Worm (Caenorhabditis elegans) whole organism, early embryonic: ENCODE data around the gene T24B8.7.

ENCODE experiments used
- B0310.2 ChIP-seq: sonication (generic microtip); optimal IDR thresholded peaks from 2 replicates; lab custom pipeline; 2016; ENCODE audit warnings: mild to moderate bottlenecking, missing genetic modification characterization, missing compliant biosample characterization
- F13C5.2 ChIP-seq: sonication (generic microtip); optimal IDR thresholded peaks from 2 replicates; lab custom pipeline; 2017; ENCODE audit warnings: mild to moderate bottlenecking, missing genetic modification characterization, inconsistent platforms, missing compliant biosample characterization
- aly-1 ChIP-seq: sonication (generic microtip); optimal IDR thresholded peaks from 2 replicates; lab custom pipeline; 2016; ENCODE audit warnings: missing genetic modification characterization, missing compliant biosample characterization
- ama-1 ChIP-seq: fragments of 150-350 bp; optimal IDR thresholded peaks from 2 replicates; lab custom pipeline; 2014
- ceh-13 ChIP-seq: fragments of 200-800 bp; sonication (Bioruptor generic); optimal IDR thresholded peaks from 2 replicates; lab custom pipeline; 2018; ENCODE audit warnings: mild to moderate bottlenecking, missing genetic modification characterization, missing compliant biosample characterization
- ceh-36 ChIP-seq: sonication (generic microtip); optimal IDR thresholded peaks from 2 replicates; lab custom pipeline; 2016; ENCODE audit warnings: missing genetic modification characterization, inconsistent platforms, missing compliant biosample characterization
- flt-1 ChIP-seq: fragments of 200-800 bp; sonication (Bioruptor generic); IDR thresholded peaks from 2 replicates; pipeline ENCODE4 v1.3.6; 2022; ENCODE audit warnings: missing genetic modification characterization, missing compliant biosample characterization
- hmbx-1 ChIP-seq: sonication (generic microtip); optimal IDR thresholded peaks from 2 replicates; lab custom pipeline; 2016; ENCODE audit warnings: mild to moderate bottlenecking, missing genetic modification characterization, missing compliant biosample characterization
- hmg-4 ChIP-seq: fragments of 200-800 bp; sonication (Bioruptor generic); optimal IDR thresholded peaks from 2 replicates; lab custom pipeline; 2018; ENCODE audit warnings: mild to moderate bottlenecking, missing genetic modification characterization, missing compliant biosample characterization
- scrt-1 ChIP-seq: fragments of 200-800 bp; sonication (Bioruptor generic); IDR thresholded peaks from 2 replicates; pipeline ENCODE4 v1.3.6; 2022; ENCODE audit warnings: missing genetic modification characterization, missing compliant biosample characterization

- no peak for TF ChIP-seq ceh-36
- TF ChIP-seq aly-1 (tag; lab: Kevin White, UChicago): no peak
- no peak for TF ChIP-seq flt-1 (GFP tag; lab: Robert Waterston, UW)
- no peak for TF ChIP-seq ceh-13 (GFP tag; lab: Kevin White, UChicago)
- no peak for TF ChIP-seq ama-1 (lab: Kevin White, UChicago)
- TF ChIP-seq B0310.2: no peak
- TF ChIP-seq hmbx-1 (tag; lab: Kevin White, UChicago): no peak
- no peak for TF ChIP-seq scrt-1 (GFP tag; lab: Robert Waterston, UW)
- TF ChIP-seq hmg-4: no peak
- TF ChIP-seq F13C5.2 (tag; lab: Kevin White, UChicago): no peak
Observed at ce11 chrII:9092910-9093309, 39.4 kb upstream of the T24B8.7 start.
